Fruit fly (Drosophila melanogaster): ENCODE measurements around the gene CG17650.

DNA sequence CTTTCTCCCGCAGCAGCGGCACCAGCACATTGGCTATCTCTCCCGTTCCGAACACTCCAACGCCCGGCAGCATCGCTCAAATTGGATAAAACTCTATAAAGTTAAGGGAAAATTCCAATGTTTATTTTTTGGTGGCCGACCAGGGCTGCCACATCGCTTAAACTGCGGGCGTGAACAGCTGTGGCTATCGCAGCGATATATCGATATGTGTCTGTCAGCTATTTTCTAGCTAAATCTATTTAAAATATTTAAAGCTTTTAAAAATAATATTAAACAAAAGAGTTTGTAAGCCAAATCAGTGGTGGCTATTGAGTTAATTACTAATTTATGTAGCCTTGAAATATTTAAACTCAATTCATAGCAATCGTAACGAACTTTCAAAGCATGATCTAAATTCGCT is 6.9 kb downstream of the CG17650 start, which contains the start of the genes CG17712 and CG17648:
- TF ChIP-seq CG8478 (optimal IDR thresholded peaks at IDR 0.05), result no peak
- no peak for TF ChIP-seq CTCF (optimal IDR thresholded peaks at IDR 0.05)

Data from S2 (cell line).